Worm (Caenorhabditis elegans) whole organism, dauer: ENCODE results near the gene F54H12.8.
"Not testable (repeated sequence)": the region's sequence is repeated elsewhere in the genome, so short reads cannot be mapped to it uniquely, and the experiment has no call there.

Source experiments
- unc-62 ChIP-seq: sonication (generic microtip); optimal IDR thresholded peaks from 2 replicates; lab custom pipeline; 2017; ENCODE audit warnings: missing biosample characterization, missing genetic modification reagents, missing genetic modification characterization

Gene F54H12.8

ce11 chrIII:7973968-7974607, 5.1 kb upstream of the F54H12.8 start:
- TF ChIP-seq unc-62: no peak

ce11 chrIII:7973201-7973767, 4.3 kb upstream of the F54H12.8 start, which contains the start of the genes eef-1B.1 and aco-2:
Gene eef-1B.1 (minus strand): TSS chrIII:7973386.
Gene aco-2 (plus strand): TSS chrIII:7973717.
- no peak for TF ChIP-seq unc-62

- no peak for TF ChIP-seq unc-62
These were observed 3.7 kb upstream of the F54H12.8 start for ce11 chrIII:7972687-7973086.

- no peak for TF ChIP-seq unc-62
These were observed 3.0 kb upstream of the F54H12.8 start, which contains the start of gene F54H12.5 for ce11 chrIII:7972061-7972460. Gene F54H12.5 (minus strand): TSS chrIII:7972161.

ce11 chrIII:7964281-7964680, 4.7 kb downstream of the F54H12.8 start, which contains the start of gene F54H12.2:
Gene F54H12.2 (plus strand): TSS chrIII:7964581.
- not testable (repeated sequence) for TF ChIP-seq unc-62

- TF ChIP-seq unc-62: not testable (repeated sequence)
These were observed 6.4 kb downstream of the F54H12.8 start, which contains the start of gene F54H12.4 for ce11 chrIII:7962641-7963040. Gene F54H12.4 (minus strand): TSS chrIII:7962741.

- TF ChIP-seq unc-62: not testable (repeated sequence)
These were observed 10.0 kb downstream of the F54H12.8 start, which contains the start of gene F54H12.10 for ce11 chrIII:7958922-7959609. Gene F54H12.10 (minus strand): TSS chrIII:7958972.

- TF ChIP-seq unc-62: no peak
These were observed 10.9 kb downstream of the F54H12.8 start, which contains the start of gene C29E4.11 for ce11 chrIII:7958085-7958484. Gene C29E4.11 (minus strand): TSS chrIII:7958114.

ce11 chrIII:7956965-7957364, 12.1 kb downstream of the F54H12.8 start, which contains the start of gene C29E4.9:
Gene C29E4.9 (minus strand): TSS chrIII:7957065.
- no peak for TF ChIP-seq unc-62

ce11 chrIII:7953208-7953607, 15.8 kb downstream of the F54H12.8 start, which contains the start of gene let-754:
Gene let-754 (minus strand): TSS chrIII:7953308.
- TF ChIP-seq unc-62: no peak

- no peak for TF ChIP-seq unc-62
These were observed 16.8 kb downstream of the F54H12.8 start, which contains the start of gene C29E4.15 for ce11 chrIII:7952077-7952765. Gene C29E4.15 (plus strand): TSS chrIII:7952623.

- no peak for TF ChIP-seq unc-62
These were observed 18.6 kb downstream of the F54H12.8 start for ce11 chrIII:7950447-7950846.

- no peak for TF ChIP-seq unc-62
These were observed 20.2 kb downstream of the F54H12.8 start, which contains the start of gene col-90 for ce11 chrIII:7948802-7949201. Gene col-90 (plus strand): TSS chrIII:7948838.

ce11 chrIII:7947677-7948076, 21.3 kb downstream of the F54H12.8 start:
- TF ChIP-seq unc-62: no peak

- no peak for TF ChIP-seq unc-62
These were observed 22.0 kb downstream of the F54H12.8 start, which contains the start of gene gsto-1 for ce11 chrIII:7946968-7947491. Gene gsto-1 (minus strand): TSS chrIII:7947018.

- TF ChIP-seq unc-62: no peak
These were observed 27.6 kb downstream of the F54H12.8 start, which contains the start of gene kle-2 for ce11 chrIII:7941417-7941816. Gene kle-2 (plus strand): TSS chrIII:7941717.
